Fruit fly (Drosophila melanogaster) whole organism, adult: Measurements from ENCODE around the gene rin.

Experiments
- CG11617 ChIP-seq: fragments of 200-800 bp; sonication (Bioruptor generic); optimal IDR thresholded peaks from 2 replicates; lab custom pipeline; 2017; ENCODE audit warnings: mild to moderate bottlenecking, missing biosample characterization, missing genetic modification reagents, missing genetic modification characterization
- CG12768 ChIP-seq: fragments of 200-800 bp; sonication (Bioruptor generic); optimal IDR thresholded peaks from 2 replicates; lab custom pipeline; 2017; ENCODE audit warnings: missing biosample characterization, missing genetic modification characterization, mild to moderate bottlenecking, moderate library complexity, missing genetic modification reagents
- CG14711 ChIP-seq: fragments of 200-800 bp; sonication (Bioruptor generic); optimal IDR thresholded peaks from 2 replicates; lab custom pipeline; 2018; ENCODE audit warnings: missing biosample characterization, mild to moderate bottlenecking, missing genetic modification characterization, moderate library complexity
- CG1620 ChIP-seq: fragments of 200-800 bp; sonication (Bioruptor generic); optimal IDR thresholded peaks from 2 replicates; lab custom pipeline; 2016; ENCODE audit warnings: missing biosample characterization, missing genetic modification characterization
- CG33017 ChIP-seq: fragments of 200-800 bp; sonication (Bioruptor generic); optimal IDR thresholded peaks from 2 replicates; lab custom pipeline; 2018; ENCODE audit warnings: missing biosample characterization, mild to moderate bottlenecking, missing genetic modification characterization, moderate library complexity
- CG5204 ChIP-seq: fragments of 200-800 bp; sonication (Bioruptor generic); optimal IDR thresholded peaks from 2 replicates; lab custom pipeline; 2016; ENCODE audit warnings: missing biosample characterization, missing genetic modification characterization
- Hr96 ChIP-seq: fragments of 200-800 bp; sonication (Bioruptor generic); optimal IDR thresholded peaks from 2 replicates; lab custom pipeline; 2016; ENCODE audit warnings: missing biosample characterization, missing genetic modification characterization
- cic ChIP-seq: fragments of 200-800 bp; sonication (Bioruptor generic); optimal IDR thresholded peaks from 2 replicates; lab custom pipeline; 2017; ENCODE audit warnings: missing biosample characterization, mild to moderate bottlenecking, missing genetic modification characterization, moderate library complexity
- cnc ChIP-seq, 2 experiments: fragments of >200 bp; optimal IDR thresholded peaks; 2 replicates each; lab custom pipeline; 2017
- kay ChIP-seq: fragments of 200-800 bp; sonication (Bioruptor generic); peaks from one replicate; lab custom pipeline; 2016; ENCODE audit warnings: missing biosample characterization, missing genetic modification characterization, borderline replicate concordance
- tj ChIP-seq: fragments of 200-800 bp; sonication (Bioruptor generic); optimal IDR thresholded peaks from 3 replicates; lab custom pipeline; 2017; ENCODE audit warnings: missing biosample characterization, mild to moderate bottlenecking, missing genetic modification characterization, moderate library complexity
- toe ChIP-seq: fragments of 200-800 bp; sonication (Bioruptor generic); optimal IDR thresholded peaks from 2 replicates; lab custom pipeline; 2016; ENCODE audit warnings: missing biosample characterization, missing genetic modification characterization

DNA sequence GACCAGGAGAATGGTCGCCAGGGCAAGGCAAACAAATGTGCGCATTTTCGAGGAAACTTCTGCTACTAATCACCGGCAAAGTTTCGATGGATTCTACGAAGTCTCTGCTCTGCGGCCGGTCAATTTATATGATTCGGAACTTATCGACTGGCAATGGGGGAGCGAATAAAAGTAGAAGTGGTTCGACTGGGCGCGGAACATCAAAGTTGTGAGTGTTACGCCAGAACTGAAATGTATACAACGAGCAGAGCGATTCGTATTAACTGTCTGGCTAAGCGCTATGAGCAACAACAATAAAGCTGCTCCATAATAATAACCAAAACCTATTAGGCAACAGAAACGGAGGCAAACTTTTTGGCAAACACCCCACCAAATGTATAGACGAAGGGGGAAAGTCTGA lies 34.5 kb upstream of the rin start, which contains the start of gene CG9757:
- TF ChIP-seq CG11617 (GFP tag; lab: Kevin White, UChicago) (no peak), CG14711 (no peak), CG33017 (tag; lab: Kevin White, UChicago) (no peak), CG1620 (GFP tag; lab: Kevin White, UChicago) (no peak), tj (GFP tag; lab: Kevin White, UChicago) (no peak), cic (GFP tag; lab: Kevin White, UChicago) (no peak), CG12768 (GFP tag; lab: Kevin White, UChicago) (no peak), cnc (optimal IDR thresholded peaks at IDR 0.05; lab: Kevin White, UChicago) (no peak), toe (GFP tag; lab: Kevin White, UChicago) (no peak), CG5204 (GFP tag; lab: Kevin White, UChicago) (no peak), kay (no peak), Hr96 (GFP tag; lab: Kevin White, UChicago) (no peak)
